Worm (Caenorhabditis elegans) whole organism, midembryonic: ENCODE data around the gene C24H10.2.

ENCODE experiments used
- cog-1 ChIP-seq: sonication (generic microtip); optimal IDR thresholded peaks from 2 replicates; lab custom pipeline; 2016; ENCODE audit warnings: missing genetic modification characterization, missing compliant biosample characterization
- flt-1 ChIP-seq: fragments of 200-800 bp; sonication (Bioruptor generic); IDR thresholded peaks from 2 replicates; pipeline ENCODE4 v1.3.6; 2022; ENCODE audit warnings: missing genetic modification characterization, missing compliant biosample characterization
- klf-2 ChIP-seq: fragments of 200-800 bp; sonication (Bioruptor generic); conservative IDR thresholded peaks from 2 replicates; pipeline ENCODE4 v1.3.6; 2022; ENCODE audit warnings: missing genetic modification reagents, missing genetic modification characterization, missing compliant biosample characterization

DNA sequence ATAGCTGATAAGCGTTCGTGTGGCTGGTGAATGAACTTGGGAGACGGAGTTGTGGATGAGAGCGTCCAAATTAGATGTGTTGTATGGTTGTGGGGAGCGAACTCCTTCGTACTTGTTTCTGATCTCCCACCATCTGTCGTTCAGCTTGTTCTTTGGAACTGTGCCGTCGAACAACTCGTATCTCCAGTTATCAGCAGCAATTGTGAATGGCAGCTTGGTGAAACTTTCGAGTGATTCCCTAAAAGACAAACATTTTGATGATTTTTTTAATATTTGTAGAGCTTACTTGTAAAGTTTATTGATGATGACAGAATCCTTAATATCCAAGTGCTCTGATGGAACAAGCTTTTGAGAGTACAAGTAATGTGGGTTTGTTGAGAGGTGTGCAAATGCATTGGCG is 29.6 kb downstream of the C24H10.2 start:
- TF ChIP-seq cog-1 (tag; lab: Kevin White, UChicago), result no peak
- no peak for TF ChIP-seq flt-1 (GFP tag; lab: Robert Waterston, UW)
- no peak for TF ChIP-seq klf-2 (GFP tag; lab: Robert Waterston, UW)
